Worm (Caenorhabditis elegans) whole organism, L1 larva: ENCODE data around the gene nhr-43.

Source experiments
- aly-2 ChIP-seq: fragments of 150-350 bp; optimal IDR thresholded peaks from 2 replicates; lab custom pipeline; 2014; ENCODE audit warnings: missing biosample characterization, missing genetic modification characterization
- ceh-82 ChIP-seq, 3 experiments: fragments of 150-350 bp in 1 of 3; sonication (generic microtip) in 2 of 3; optimal IDR thresholded peaks; 2 replicates each; lab custom pipeline; 2014 to 2017; ENCODE audit warnings: missing biosample characterization in 3 of 3, missing genetic modification characterization in 3 of 3
- ces-1 ChIP-seq: fragments of 150-350 bp; optimal IDR thresholded peaks from 2 replicates; lab custom pipeline; 2014; ENCODE audit warnings: missing biosample characterization, missing genetic modification reagents, missing genetic modification characterization
- egl-27 ChIP-seq, 2 experiments: fragments of 150-350 bp in 1 of 2; sonication (generic microtip); optimal IDR thresholded peaks; 3 replicates each; lab custom pipeline; 2017 to 2018; ENCODE audit warnings: missing biosample characterization in 2 of 2, missing genetic modification characterization in 2 of 2, missing genetic modification reagents in 2 of 2
- elt-2 ChIP-seq: sonication (generic microtip); optimal IDR thresholded peaks from 2 replicates; lab custom pipeline; 2016; ENCODE audit warnings: missing genetic modification characterization, mild to moderate bottlenecking, inconsistent platforms, missing compliant biosample characterization, missing genetic modification reagents
- snpc-4 ChIP-seq: fragments of 150-350 bp; optimal IDR thresholded peaks from 2 replicates; lab custom pipeline; 2014; ENCODE audit warnings: missing biosample characterization, missing genetic modification characterization
- unc-86 ChIP-seq: sonication (generic microtip); optimal IDR thresholded peaks from 2 replicates; lab custom pipeline; 2016; ENCODE audit warnings: missing genetic modification characterization, missing compliant biosample characterization

DNA sequence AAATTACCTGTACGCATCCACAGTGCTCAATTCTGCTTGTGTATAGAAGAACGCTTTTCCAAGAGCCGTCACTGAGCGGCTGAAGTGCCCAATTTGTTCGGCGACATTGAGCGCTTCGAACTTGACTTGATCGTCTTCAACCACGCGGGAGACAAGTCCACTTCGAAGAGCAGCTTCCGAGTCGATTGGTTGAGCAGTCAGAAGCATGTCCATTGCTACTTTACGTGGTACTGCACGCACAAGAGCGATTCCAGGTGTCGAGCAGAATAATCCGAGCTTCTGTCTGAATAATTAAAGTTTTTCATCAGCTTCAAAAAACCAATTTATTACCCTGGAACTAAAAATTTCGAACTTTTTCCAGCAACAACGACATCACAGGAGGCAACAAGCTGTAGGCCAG, 44.0 kb upstream of the nhr-43 start:
- TF ChIP-seq unc-86 (tag; lab: Kevin White, UChicago): no peak
- TF ChIP-seq egl-27 (tag; optimal IDR thresholded peaks at IDR 0.05; lab: Kevin White, UChicago): no peak
- no peak for TF ChIP-seq aly-2 (tag; lab: Kevin White, UChicago)
- TF ChIP-seq ceh-82 (tag; optimal IDR thresholded peaks at IDR 0.05; lab: Kevin White, UChicago): no peak
- TF ChIP-seq ces-1 (GFP tag; lab: Kevin White, UChicago): no peak
- no peak for TF ChIP-seq elt-2 (tag; lab: Kevin White, UChicago)
- TF ChIP-seq snpc-4: no peak
